Worm (Caenorhabditis elegans) whole organism, early embryonic: ENCODE results near the gene F02H6.6.

Experiments
- ama-1 ChIP-seq: fragments of 150-350 bp; optimal IDR thresholded peaks from 2 replicates; lab custom pipeline; 2014
- ceh-13 ChIP-seq: fragments of 200-800 bp; sonication (Bioruptor generic); optimal IDR thresholded peaks from 2 replicates; lab custom pipeline; 2018; ENCODE audit warnings: mild to moderate bottlenecking, missing genetic modification characterization, missing compliant biosample characterization
- ceh-36 ChIP-seq: sonication (generic microtip); optimal IDR thresholded peaks from 2 replicates; lab custom pipeline; 2016; ENCODE audit warnings: missing genetic modification characterization, inconsistent platforms, missing compliant biosample characterization
- ets-7 ChIP-seq: sonication (generic microtip); optimal IDR thresholded peaks from 2 replicates; lab custom pipeline; 2016; ENCODE audit warnings: missing genotype, missing genetic modification characterization, missing compliant biosample characterization
- flt-1 ChIP-seq: fragments of 200-800 bp; sonication (Bioruptor generic); IDR thresholded peaks from 2 replicates; pipeline ENCODE4 v1.3.6; 2022; ENCODE audit warnings: missing genetic modification characterization, missing compliant biosample characterization
- hmbx-1 ChIP-seq: sonication (generic microtip); optimal IDR thresholded peaks from 2 replicates; lab custom pipeline; 2016; ENCODE audit warnings: mild to moderate bottlenecking, missing genetic modification characterization, missing compliant biosample characterization
- hmg-4 ChIP-seq: fragments of 200-800 bp; sonication (Bioruptor generic); optimal IDR thresholded peaks from 2 replicates; lab custom pipeline; 2018; ENCODE audit warnings: mild to moderate bottlenecking, missing genetic modification characterization, missing compliant biosample characterization
- hnd-1 ChIP-seq: sonication (generic microtip); optimal IDR thresholded peaks from 2 replicates; lab custom pipeline; 2016; ENCODE audit warnings: missing genetic modification characterization, missing compliant biosample characterization
- pes-1 ChIP-seq: fragments of 200-800 bp; sonication (Bioruptor generic); IDR thresholded peaks from 2 replicates; pipeline ENCODE4 v1.3.6; 2022; ENCODE audit warnings: missing genetic modification reagents, missing genetic modification characterization, missing compliant biosample characterization
- sea-1 ChIP-seq: fragments of 200-800 bp; sonication (Bioruptor generic); conservative IDR thresholded peaks from 2 replicates; pipeline ENCODE4 v1.3.6; 2022; ENCODE audit warnings: missing genetic modification characterization, missing compliant biosample characterization
- tbx-11 ChIP-seq: fragments of 200-800 bp; sonication (Bioruptor generic); IDR thresholded peaks from 2 replicates; pipeline ENCODE4 v1.3.6; 2022; ENCODE audit warnings: missing genetic modification characterization, missing compliant biosample characterization
- tra-4 ChIP-seq: sonication (generic microtip); optimal IDR thresholded peaks from 2 replicates; lab custom pipeline; 2017; ENCODE audit warnings: missing genetic modification characterization, missing compliant biosample characterization

DNA sequence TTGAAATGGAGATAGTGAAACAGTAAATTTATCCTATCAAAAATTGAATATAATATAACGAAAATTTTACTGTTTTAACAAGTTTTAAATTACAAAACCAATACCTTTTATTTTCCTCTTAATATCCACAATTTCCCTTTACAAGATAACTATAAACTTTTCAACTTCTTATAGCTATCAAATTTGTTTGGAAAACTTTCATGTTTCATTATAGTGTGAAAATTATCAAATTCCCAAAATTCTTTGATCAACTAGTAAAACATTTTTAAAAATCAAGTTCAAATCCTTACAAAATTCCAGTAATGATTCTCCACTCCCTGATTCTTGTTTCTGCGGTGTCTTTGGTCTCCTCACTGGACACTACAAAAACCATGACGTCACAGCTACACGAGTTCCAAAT, 48.6 kb downstream of the F02H6.6 start, which contains the start of gene R05A10.1:
- TF ChIP-seq ama-1 (lab: Kevin White, UChicago) (no peak), flt-1 (GFP tag; lab: Robert Waterston, UW) (no peak), pes-1 (GFP tag; lab: Robert Waterston, UW) (no peak), ceh-36 (tag; lab: Kevin White, UChicago) (no peak), ets-7 (no peak), ceh-13 (GFP tag; lab: Kevin White, UChicago) (no peak), sea-1 (GFP tag; lab: Robert Waterston, UW) (no peak), hnd-1 (tag; lab: Kevin White, UChicago) (no peak), hmbx-1 (tag; lab: Kevin White, UChicago) (no peak), tbx-11 (GFP tag; lab: Robert Waterston, UW) (no peak), tra-4 (tag; lab: Kevin White, UChicago) (no peak), hmg-4 (no peak)
